Worm (Caenorhabditis elegans) whole organism, L1 larva: ENCODE results near the gene R07A4.4.

Experiments
- Y116A8C.19 ChIP-seq: sonication (generic microtip); optimal IDR thresholded peaks from 2 replicates; lab custom pipeline; 2016; ENCODE audit warnings: missing compliant biosample characterization, missing genetic modification characterization, borderline replicate concordance
- lsy-2 ChIP-seq, 2 experiments: fragments of 150-350 bp; optimal IDR thresholded peaks; 2 replicates each; lab custom pipeline; 2014; ENCODE audit warnings: missing biosample characterization in 2 of 2, missing genetic modification characterization in 2 of 2
- nhr-77 ChIP-seq: fragments of 150-350 bp; optimal IDR thresholded peaks from 2 replicates; lab custom pipeline; 2014; ENCODE audit warnings: missing biosample characterization, missing genetic modification characterization
- unc-62 ChIP-seq: fragments of 150-350 bp; optimal IDR thresholded peaks from 2 replicates; lab custom pipeline; 2014; ENCODE audit warnings: missing biosample characterization, missing genetic modification reagents, missing genetic modification characterization
- ztf-11 ChIP-seq, 2 experiments: sonication (generic microtip); optimal IDR thresholded peaks; 2 replicates each; lab custom pipeline; 2016 to 2017; ENCODE audit warnings: missing genetic modification characterization in 2 of 2, missing biosample characterization in 1 of 2, missing compliant biosample characterization in 1 of 2
- ztf-4 ChIP-seq: fragments of 150-350 bp; optimal IDR thresholded peaks from 2 replicates; lab custom pipeline; 2014; ENCODE audit warnings: missing biosample characterization, missing genetic modification characterization

DNA sequence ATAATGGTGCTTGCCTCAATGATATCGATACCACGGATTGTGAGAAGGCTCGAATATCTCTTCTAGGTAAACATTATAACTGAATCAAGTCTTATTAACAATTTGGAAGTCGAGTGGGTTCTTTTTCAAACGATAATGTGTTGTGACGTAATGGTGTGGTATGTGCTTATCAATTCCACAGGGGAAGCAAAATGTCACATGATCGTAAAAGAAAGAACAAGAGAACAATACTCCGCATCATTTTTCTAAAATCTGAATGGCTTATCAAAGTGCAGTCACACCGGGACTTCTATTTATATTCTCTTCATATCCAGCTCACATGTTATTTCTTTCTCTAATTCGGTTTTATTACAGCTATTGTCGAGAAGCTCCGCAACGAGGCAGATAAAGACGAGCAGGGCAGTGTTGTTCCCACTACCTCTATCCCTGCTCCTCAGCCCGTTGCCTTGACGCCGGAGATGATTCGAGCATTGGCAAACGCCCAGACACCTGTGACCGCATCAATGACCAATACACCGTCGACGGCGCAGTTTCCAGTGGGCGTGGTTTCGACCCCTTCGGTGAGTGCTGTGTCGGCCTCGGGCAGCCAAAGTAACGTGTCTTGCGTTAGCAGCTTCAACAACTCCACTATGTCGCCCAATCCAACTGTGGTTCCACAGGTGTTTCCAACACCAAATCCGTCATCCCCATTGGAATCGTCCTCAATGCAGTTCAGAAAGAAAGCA, 23.2 kb upstream of the R07A4.4 start:
- TF ChIP-seq ztf-11 (tag; optimal IDR thresholded peaks at IDR 0.05; lab: Kevin White, UChicago), result no peak
- TF ChIP-seq unc-62 (GFP tag; lab: Kevin White, UChicago), result no peak
- TF ChIP-seq nhr-77 (tag; lab: Kevin White, UChicago), result no peak
- TF ChIP-seq lsy-2 (tag; optimal IDR thresholded peaks at IDR 0.05; lab: Kevin White, UChicago), result no peak
- no peak for TF ChIP-seq ztf-4 (tag; lab: Kevin White, UChicago)
- no peak for TF ChIP-seq Y116A8C.19 (tag; lab: Kevin White, UChicago)
